Worm (Caenorhabditis elegans) whole organism, L3 larva: ENCODE data around the gene T16A1.4.

Experiments used
- R02D3.7 ChIP-seq: fragments of 150-350 bp; optimal IDR thresholded peaks from 2 replicates; lab custom pipeline; 2014; ENCODE audit warnings: missing biosample characterization, missing genetic modification characterization
- ZK546.5 ChIP-seq: sonication (generic microtip); optimal IDR thresholded peaks from 2 replicates; lab custom pipeline; 2017; ENCODE audit warnings: missing biosample characterization, missing genetic modification characterization
- aly-2 ChIP-seq: fragments of 150-350 bp; optimal IDR thresholded peaks from 2 replicates; lab custom pipeline; 2014; ENCODE audit warnings: missing biosample characterization, missing genetic modification characterization
- ama-1 ChIP-seq: fragments of 150-350 bp; optimal IDR thresholded peaks from 2 replicates; lab custom pipeline; 2018
- ceh-28 ChIP-seq: fragments of 150-350 bp; optimal IDR thresholded peaks from 2 replicates; lab custom pipeline; 2014; ENCODE audit warnings: missing biosample characterization, missing genetic modification reagents, missing genetic modification characterization
- ceh-82 ChIP-seq: fragments of 150-350 bp; optimal IDR thresholded peaks from 2 replicates; lab custom pipeline; 2014; ENCODE audit warnings: missing biosample characterization, missing genetic modification characterization
- ceh-9 ChIP-seq: sonication (generic microtip); optimal IDR thresholded peaks from 2 replicates; lab custom pipeline; 2018; ENCODE audit warnings: missing biosample characterization, missing genetic modification characterization
- daf-12 ChIP-seq: fragments of 150-350 bp; optimal IDR thresholded peaks from 2 replicates; lab custom pipeline; 2014; ENCODE audit warnings: missing biosample characterization, missing genetic modification reagents, missing genetic modification characterization
- egl-5 ChIP-seq: fragments of 150-350 bp; optimal IDR thresholded peaks from 2 replicates; lab custom pipeline; 2017; ENCODE audit warnings: missing biosample characterization, missing genetic modification reagents, missing genetic modification characterization, inconsistent platforms
- elt-1 ChIP-seq: fragments of 150-350 bp; optimal IDR thresholded peaks from 2 replicates; lab custom pipeline; 2014; ENCODE audit warnings: missing biosample characterization, missing genetic modification characterization
- elt-2 ChIP-seq: sonication (generic microtip); optimal IDR thresholded peaks from 2 replicates; lab custom pipeline; 2016; ENCODE audit warnings: missing genetic modification reagents, mild to moderate bottlenecking, missing genetic modification characterization, missing compliant biosample characterization
- eor-1 ChIP-seq, 2 experiments: fragments of 150-350 bp; optimal IDR thresholded peaks; 2 replicates each; lab custom pipeline; 2014 to 2018; ENCODE audit warnings: missing biosample characterization in 2 of 2, missing genetic modification characterization in 2 of 2
- fkh-10 ChIP-seq: sonication (generic microtip); optimal IDR thresholded peaks from 2 replicates; lab custom pipeline; 2017; ENCODE audit warnings: missing biosample characterization, missing genetic modification reagents, missing genetic modification characterization
- fos-1 ChIP-seq: fragments of 150-350 bp; optimal IDR thresholded peaks from 2 replicates; lab custom pipeline; 2014; ENCODE audit warnings: missing biosample characterization, missing genetic modification characterization
- jun-1 ChIP-seq: fragments of 150-350 bp; optimal IDR thresholded peaks from 2 replicates; lab custom pipeline; 2014; ENCODE audit warnings: missing biosample characterization, missing genetic modification reagents, missing genetic modification characterization
- lin-15B ChIP-seq: fragments of 150-350 bp; optimal IDR thresholded peaks from 2 replicates; lab custom pipeline; 2014; ENCODE audit warnings: missing biosample characterization, missing genetic modification characterization
- lsy-12 ChIP-seq: sonication (generic microtip); optimal IDR thresholded peaks from 2 replicates; lab custom pipeline; 2016; ENCODE audit warnings: mild to moderate bottlenecking, missing genetic modification characterization, missing compliant biosample characterization
- mdl-1 ChIP-seq: fragments of 150-350 bp; optimal IDR thresholded peaks from 2 replicates; lab custom pipeline; 2014; ENCODE audit warnings: missing biosample characterization, missing genetic modification characterization
- nfya-1 ChIP-seq: sonication (generic microtip); optimal IDR thresholded peaks from 2 replicates; lab custom pipeline; 2017; ENCODE audit warnings: missing genetic modification characterization, mild to moderate bottlenecking, missing compliant biosample characterization, antibody characterized with exemption, moderate library complexity; ENCODE audit not compliant: insufficient read depth
- nhr-11 ChIP-seq: fragments of 150-350 bp; optimal IDR thresholded peaks from 2 replicates; lab custom pipeline; 2014; ENCODE audit warnings: missing biosample characterization, missing genetic modification characterization
- nhr-12 ChIP-seq: fragments of 150-350 bp; optimal IDR thresholded peaks from 2 replicates; lab custom pipeline; 2014; ENCODE audit warnings: missing biosample characterization, missing genetic modification characterization
- nhr-237 ChIP-seq: fragments of 150-350 bp; optimal IDR thresholded peaks from 2 replicates; lab custom pipeline; 2014; ENCODE audit warnings: missing biosample characterization, missing genetic modification characterization
- nhr-25 ChIP-seq: sonication (generic microtip); optimal IDR thresholded peaks from 2 replicates; lab custom pipeline; 2017; ENCODE audit warnings: missing biosample characterization, missing genetic modification characterization
- nhr-67 ChIP-seq: fragments of 150-350 bp; optimal IDR thresholded peaks from 2 replicates; lab custom pipeline; 2014; ENCODE audit warnings: missing biosample characterization, missing genetic modification characterization
- nhr-76 ChIP-seq: fragments of 150-350 bp; sonication (generic microtip); optimal IDR thresholded peaks from 5 replicates; lab custom pipeline; 2014; ENCODE audit warnings: missing biosample characterization, missing genetic modification characterization
- pha-4 ChIP-seq: fragments of 150-350 bp; optimal IDR thresholded peaks from 2 replicates; lab custom pipeline; 2014; ENCODE audit warnings: missing biosample characterization, missing genetic modification reagents, missing genetic modification characterization
- pqm-1 ChIP-seq: fragments of 150-350 bp; optimal IDR thresholded peaks from 2 replicates; lab custom pipeline; 2017; ENCODE audit warnings: missing biosample characterization, missing genetic modification characterization, inconsistent platforms
- sea-2 ChIP-seq: fragments of 150-350 bp; sonication (generic microtip); optimal IDR thresholded peaks from 4 replicates; lab custom pipeline; 2014; ENCODE audit warnings: missing biosample characterization, missing genetic modification reagents, missing genetic modification characterization
- skn-1 ChIP-seq: fragments of 150-350 bp; optimal IDR thresholded peaks from 2 replicates; lab custom pipeline; 2014; ENCODE audit warnings: missing biosample characterization, missing genetic modification characterization
- tbx-2 ChIP-seq: sonication (generic microtip); optimal IDR thresholded peaks from 2 replicates; lab custom pipeline; 2016; ENCODE audit warnings: mild to moderate bottlenecking, missing genetic modification characterization, missing compliant biosample characterization
- unc-62 ChIP-seq: fragments of 150-350 bp; sonication (generic microtip); optimal IDR thresholded peaks from 4 replicates; lab custom pipeline; 2014; ENCODE audit warnings: missing biosample characterization, missing genetic modification reagents, missing genetic modification characterization
- zag-1 ChIP-seq: fragments of 150-350 bp; optimal IDR thresholded peaks from 2 replicates; lab custom pipeline; 2014; ENCODE audit warnings: missing biosample characterization, missing genetic modification characterization
- ztf-11 ChIP-seq: fragments of 150-350 bp; optimal IDR thresholded peaks from 2 replicates; lab custom pipeline; 2014; ENCODE audit warnings: missing biosample characterization, missing genetic modification characterization
- ztf-4 ChIP-seq: fragments of 150-350 bp; optimal IDR thresholded peaks from 2 replicates; lab custom pipeline; 2014; ENCODE audit warnings: missing biosample characterization, missing genetic modification characterization

T16A1.4 gene

DNA sequence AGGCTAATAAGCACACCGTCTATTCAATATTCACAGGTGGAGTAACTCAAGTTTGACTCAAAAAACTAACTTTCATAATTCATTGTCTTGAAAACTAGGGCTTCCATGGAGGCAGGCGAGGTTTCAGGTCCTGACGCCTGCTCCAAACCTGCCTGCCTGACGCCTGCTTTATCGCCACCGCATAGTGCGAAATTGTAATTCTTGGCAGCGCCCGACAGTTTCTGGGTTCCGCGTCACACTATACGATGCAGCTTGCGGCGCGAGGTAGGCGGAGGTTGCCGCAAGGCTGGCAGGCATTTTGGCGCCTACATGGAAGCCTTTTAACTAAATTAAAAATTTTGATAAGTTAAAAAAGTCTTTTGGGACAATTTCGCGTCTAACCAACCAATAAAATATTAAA lies 5.8 kb downstream of the T16A1.4 start:
- TF ChIP-seq fos-1 (no peak), nhr-12 (no peak), pqm-1 (tag; lab: Kevin White, UChicago) (no peak), ceh-28 (tag; lab: Kevin White, UChicago) (no peak), lsy-12 (no peak), ztf-4 (no peak), nfya-1 (tag; lab: Kevin White, UChicago) (no peak), ceh-9 (tag; lab: Kevin White, UChicago) (no peak), tbx-2 (tag; lab: Kevin White, UChicago) (no peak), daf-12 (tag; lab: Kevin White, UChicago) (no peak), pha-4 (tag; lab: Kevin White, UChicago) (no peak), elt-1 (tag; lab: Kevin White, UChicago) (no peak), eor-1 (tag; optimal IDR thresholded peaks at IDR 0.05; lab: Kevin White, UChicago) (no peak), aly-2 (tag; lab: Kevin White, UChicago) (no peak), R02D3.7 (tag; lab: Kevin White, UChicago) (no peak), lin-15B (tag; lab: Kevin White, UChicago) (no peak)

DNA sequence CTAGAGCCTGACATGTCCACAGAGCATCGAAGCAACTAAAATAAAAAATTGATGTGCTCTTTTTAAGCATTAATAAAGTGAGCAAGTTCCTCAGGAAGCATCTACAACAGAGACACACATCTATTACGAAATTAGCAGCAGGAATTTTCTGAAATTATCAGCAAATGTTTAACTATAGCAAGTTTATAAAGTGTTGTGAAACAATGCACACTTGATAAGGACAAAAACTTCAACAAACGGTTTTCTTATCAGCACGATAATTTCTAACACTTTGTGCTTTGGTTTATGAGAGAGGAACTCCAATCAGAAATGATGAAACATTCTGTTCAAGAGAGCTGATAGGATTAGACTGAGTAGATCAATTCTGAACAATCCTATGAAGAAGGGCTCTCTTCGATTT lies 9.2 kb downstream of the T16A1.4 start, which contains the start of gene trpl-5:
trpl-5 (minus strand) TSS at position 32 of the 400 bp plus-strand sequence.
- no peak for TF ChIP-seq egl-5
- peak; percentile 96 for TF ChIP-seq pqm-1 (tag; lab: Kevin White, UChicago)
- TF ChIP-seq nhr-25 (tag; lab: Kevin White, UChicago): no peak
- TF ChIP-seq nhr-11 (tag; lab: Kevin White, UChicago): no peak
- TF ChIP-seq unc-62 (GFP tag; lab: Kevin White, UChicago): no peak
- TF ChIP-seq zag-1 (tag; lab: Kevin White, UChicago): no peak
- no peak for TF ChIP-seq tbx-2 (tag; lab: Kevin White, UChicago)
- TF ChIP-seq nfya-1 (tag; lab: Kevin White, UChicago): no peak
- peak; percentile 23 for TF ChIP-seq jun-1 (tag; lab: Kevin White, UChicago)
- no peak for TF ChIP-seq R02D3.7 (tag; lab: Kevin White, UChicago)
- no peak for TF ChIP-seq ceh-82
- TF ChIP-seq lsy-12: no peak
- peak; percentile 95 for TF ChIP-seq elt-2 (tag; lab: Kevin White, UChicago)

DNA sequence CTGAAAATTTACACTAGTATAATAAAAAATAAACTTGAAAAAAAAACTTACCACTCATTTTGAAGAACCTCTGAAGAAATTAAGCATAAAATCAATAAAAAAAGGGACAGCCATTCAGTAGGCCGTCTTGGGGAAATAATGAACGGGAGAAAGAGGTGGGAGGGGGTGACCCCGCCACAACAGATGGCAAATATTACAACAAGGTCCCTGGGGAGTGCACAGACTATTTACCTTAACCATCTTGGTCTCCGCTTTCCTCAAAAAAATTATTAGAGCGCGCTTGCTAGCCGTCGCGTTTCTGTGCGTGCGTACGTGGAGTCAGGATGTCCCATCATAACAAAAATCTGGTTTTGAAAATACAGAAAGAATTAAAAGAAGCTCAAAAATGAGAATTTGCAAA lies 10.6 kb downstream of the T16A1.4 start, which contains the start of gene T16A1.10:
T16A1.10 (minus strand) TSS at position 123 of the 400 bp plus-strand sequence.
- TF ChIP-seq fkh-10 (GFP tag; lab: Kevin White, UChicago) (no peak), nhr-11 (tag; lab: Kevin White, UChicago) (no peak), eor-1 (tag; optimal IDR thresholded peaks at IDR 0.05; lab: Kevin White, UChicago) (no peak)

DNA sequence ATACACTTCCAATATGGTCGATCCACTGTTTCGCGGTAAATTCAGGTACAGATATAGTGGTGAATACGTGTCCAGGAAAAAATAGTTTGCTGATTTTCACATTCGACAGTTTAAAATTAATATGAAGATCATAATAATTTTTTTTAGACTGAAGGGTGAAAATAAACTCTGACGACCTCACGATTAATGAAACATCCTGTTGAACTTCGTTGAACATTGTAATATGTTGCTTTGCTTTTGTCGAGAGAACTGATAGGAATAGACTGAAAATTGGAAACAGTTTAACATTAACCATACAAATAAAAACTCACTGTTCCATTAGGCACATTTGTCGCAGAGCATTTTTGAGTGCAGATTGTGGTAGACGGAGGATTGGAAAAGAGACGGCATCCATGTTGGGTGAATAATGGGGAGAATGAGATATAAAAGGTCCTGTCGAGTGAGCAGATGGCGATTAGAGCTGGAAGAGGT lies 12.1 kb downstream of the T16A1.4 start, which contains the start of gene fbxb-37:
fbxb-37 (minus strand) TSS at position 421 of the 471 bp plus-strand sequence.
- TF ChIP-seq elt-1 (tag; lab: Kevin White, UChicago) (no peak), mdl-1 (no peak), nfya-1 (tag; lab: Kevin White, UChicago) (no peak), skn-1 (no peak), nhr-237 (tag; lab: Kevin White, UChicago) (no peak), nhr-67 (tag; lab: Kevin White, UChicago) (no peak), nhr-11 (tag; lab: Kevin White, UChicago) (no peak), ztf-11 (no peak), ZK546.5 (tag; lab: Kevin White, UChicago) (no peak), nhr-76 (tag; lab: Kevin White, UChicago) (no peak), egl-5 (no peak), ama-1 (no peak), nhr-25 (tag; lab: Kevin White, UChicago) (no peak), sea-2 (no peak), lin-15B (tag; lab: Kevin White, UChicago) (no peak)
